Fruit fly (Drosophila melanogaster) whole organism: ENCODE data around the gene aay.

Source experiments
- Dll ChIP-seq: fragments of >200 bp; optimal IDR thresholded peaks from 2 replicates; lab custom pipeline; 2017
- EcR ChIP-seq, 2 experiments: fragments of >200 bp; optimal IDR thresholded peaks; 2 replicates each; lab custom pipeline; 2017; ENCODE audit warnings: missing biosample characterization in 2 of 2, missing genetic modification characterization in 2 of 2, missing genetic modification reagents in 2 of 2
- pan ChIP-seq: fragments of >200 bp; optimal IDR thresholded peaks from 2 replicates; lab custom pipeline; 2017
- psq ChIP-seq: fragments of >200 bp; optimal IDR thresholded peaks from 2 replicates; lab custom pipeline; 2017
- usp ChIP-seq: fragments of >200 bp; optimal IDR thresholded peaks from 2 replicates; lab custom pipeline; 2017; ENCODE audit warnings: missing biosample characterization, missing genetic modification characterization, mixed read lengths

- TF ChIP-seq psq (lab: Kevin White, UChicago) = no peak
- no peak for TF ChIP-seq pan (lab: Kevin White, UChicago)
- no peak for TF ChIP-seq usp
- no peak for TF ChIP-seq Dll (lab: Kevin White, UChicago)
- no peak for TF ChIP-seq EcR (GFP tag; optimal IDR thresholded peaks at IDR 0.05; lab: Kevin White, UChicago)
Measured at dm6 chr3L:9375130-9375529, 47.9 kb upstream of the aay start, which contains the start of gene CG4461.
